Fruit fly (Drosophila melanogaster): ENCODE measurements around the gene Eig71Ee.

- TF ChIP-seq CG8478 (optimal IDR thresholded peaks at IDR 0.05) (no peak), psq (optimal IDR thresholded peaks at IDR 0.05) (no peak)
These were observed 19.5 kb downstream of the Eig71Ee start for dm6 chr3L:15636359-15636758.

Data from whole organism.